Fruit fly (Drosophila melanogaster) whole organism, adult: ENCODE measurements around the gene CG10338.

Experiments
- CG12768 ChIP-seq: fragments of 200-800 bp; sonication (Bioruptor generic); optimal IDR thresholded peaks from 2 replicates; lab custom pipeline; 2017; ENCODE audit warnings: missing biosample characterization, missing genetic modification characterization, mild to moderate bottlenecking, moderate library complexity, missing genetic modification reagents
- kay ChIP-seq: fragments of 200-800 bp; sonication (Bioruptor generic); peaks from one replicate; lab custom pipeline; 2016; ENCODE audit warnings: missing biosample characterization, missing genetic modification characterization, borderline replicate concordance

dm6 chr2L:18688646-18689296 lies 6.7 kb upstream of the CG10338 start, which contains the start of gene msl-1:
- TF ChIP-seq CG12768 (GFP tag; lab: Kevin White, UChicago) (no peak), kay (no peak)
